Fruit fly (Drosophila melanogaster) whole organism: Measurements from ENCODE around the gene CG46462.

ENCODE experiments used
- CG8478 ChIP-seq: fragments of >200 bp; optimal IDR thresholded peaks from 2 replicates; lab custom pipeline; 2018; ENCODE audit warnings: inconsistent platforms
- pan ChIP-seq: fragments of >200 bp; optimal IDR thresholded peaks from 2 replicates; lab custom pipeline; 2017

- TF ChIP-seq pan = no peak
- no peak for TF ChIP-seq CG8478
Measured at dm6 chr3L:19981385-19981784, 49.9 kb downstream of the CG46462 start, which contains the start of gene CG17732.
